Fruit fly (Drosophila melanogaster) whole organism, wandering third instar larva: ENCODE results near the gene CG32023.

Experiments
- CG32264 ChIP-seq: fragments of 200-800 bp; sonication (Bioruptor generic); optimal IDR thresholded peaks from 2 replicates; lab custom pipeline; 2016; ENCODE audit warnings: missing biosample characterization, missing genetic modification characterization
- Dif ChIP-seq: fragments of 200-275, 200-300 bp; sonication (Bioruptor generic); optimal IDR thresholded peaks from 2 replicates; lab custom pipeline; 2018; ENCODE audit warnings: missing biosample characterization, missing genetic modification characterization; ENCODE audit not compliant: partially characterized antibody
- GATAd ChIP-seq: sonication (Bioruptor generic); optimal IDR thresholded peaks from 2 replicates; lab custom pipeline; 2016; ENCODE audit warnings: missing biosample characterization, missing genetic modification characterization
- HLH106 ChIP-seq: fragments of 200-800 bp; optimal IDR thresholded peaks from 3 replicates; lab custom pipeline; 2019; ENCODE audit warnings: missing biosample characterization, mild to moderate bottlenecking, missing genetic modification characterization, moderate library complexity
- Hnf4 ChIP-seq: fragments of 200-800 bp; sonication (Bioruptor generic); optimal IDR thresholded peaks from 2 replicates; lab custom pipeline; 2016; ENCODE audit warnings: missing biosample characterization, mild to moderate bottlenecking, missing genetic modification characterization
- Hr78 ChIP-seq: fragments of >200 bp; optimal IDR thresholded peaks from 2 replicates; lab custom pipeline; 2017; ENCODE audit warnings: missing biosample characterization, missing genetic modification characterization
- Hr83 ChIP-seq: fragments of 200-300 bp; sonication (Bioruptor generic); optimal IDR thresholded peaks from 2 replicates; lab custom pipeline; 2016; ENCODE audit warnings: missing biosample characterization, mild to moderate bottlenecking, missing genetic modification characterization, moderate library complexity; ENCODE audit not compliant: poor library complexity, severe bottlenecking
- N ChIP-seq: fragments of >200 bp; optimal IDR thresholded peaks from 2 replicates; lab custom pipeline; 2018; ENCODE audit warnings: missing biosample characterization, missing external identifiers, missing genetic modification characterization
- Rel ChIP-seq, 2 experiments: fragments of 200-800 bp; sonication (Bioruptor generic) in 1 of 2; optimal IDR thresholded peaks; 2 replicates in 1 of 2; 3 replicates in 1 of 2; lab custom pipeline; 2016 to 2019; ENCODE audit warnings: mild to moderate bottlenecking in 2 of 2, missing biosample characterization in 2 of 2, missing genetic modification characterization in 2 of 2, moderate library complexity in 1 of 2
- br ChIP-seq: fragments of 200-800 bp; sonication (Bioruptor generic); optimal IDR thresholded peaks from 2 replicates; lab custom pipeline; 2016; ENCODE audit warnings: missing biosample characterization, missing genetic modification characterization
- brk ChIP-seq: fragments of 200-800 bp; sonication (Bioruptor generic); optimal IDR thresholded peaks from 2 replicates; lab custom pipeline; 2016; ENCODE audit warnings: missing biosample characterization, mild to moderate bottlenecking, missing genetic modification characterization
- dl ChIP-seq, 2 experiments: fragments of 175-275, 200-275 bp in 1 of 2; fragments of 200-275 bp in 1 of 2; sonication (Bioruptor generic); optimal IDR thresholded peaks; lab custom pipeline; 2018; ENCODE audit warnings: mild to moderate bottlenecking in 2 of 2, missing biosample characterization in 2 of 2, missing genetic modification characterization in 2 of 2, moderate library complexity in 2 of 2; ENCODE audit not compliant: partially characterized antibody in 2 of 2, insufficient read depth in 1 of 2
- ey ChIP-seq: fragments of 200-800 bp; sonication (Bioruptor generic); optimal IDR thresholded peaks from 2 replicates; lab custom pipeline; 2016; ENCODE audit warnings: missing biosample characterization, missing genetic modification characterization
- foxo ChIP-seq, 2 experiments: fragments of 200-800 bp; sonication (Bioruptor generic); optimal IDR thresholded peaks; 2 replicates in 1 of 2; 3 replicates in 1 of 2; lab custom pipeline; 2016 to 2017; ENCODE audit warnings: missing biosample characterization in 2 of 2, missing genetic modification characterization in 2 of 2
- h ChIP-seq: fragments of 200-800 bp; sonication (Bioruptor generic); optimal IDR thresholded peaks from 3 replicates; lab custom pipeline; 2016; ENCODE audit warnings: missing biosample characterization, mild to moderate bottlenecking, missing genetic modification characterization
- jim ChIP-seq: fragments of 175-275, 200-325 bp; sonication (Bioruptor generic); optimal IDR thresholded peaks from 2 replicates; lab custom pipeline; 2016; ENCODE audit warnings: missing biosample characterization, mild to moderate bottlenecking, missing genetic modification characterization
- lola ChIP-seq: fragments of >200 bp; optimal IDR thresholded peaks from 2 replicates; lab custom pipeline; 2017; ENCODE audit warnings: missing biosample characterization, missing genetic modification characterization
- pan ChIP-seq: fragments of >200 bp; optimal IDR thresholded peaks from 2 replicates; lab custom pipeline; 2017
- rgr ChIP-seq: fragments of 200-800 bp; sonication (Bioruptor generic); optimal IDR thresholded peaks from 3 replicates; lab custom pipeline; 2016; ENCODE audit warnings: missing biosample characterization, mild to moderate bottlenecking, missing genetic modification characterization
- sage ChIP-seq: fragments of 200-800 bp; sonication (Bioruptor generic); optimal IDR thresholded peaks from 2 replicates; lab custom pipeline; 2016; ENCODE audit warnings: missing biosample characterization, mild to moderate bottlenecking, missing genetic modification characterization
- sv ChIP-seq: fragments of 200-800 bp; sonication (Bioruptor generic); optimal IDR thresholded peaks from 3 replicates; lab custom pipeline; 2016; ENCODE audit warnings: missing biosample characterization, missing genetic modification characterization
- tai ChIP-seq: sonication (Bioruptor generic); optimal IDR thresholded peaks from 2 replicates; lab custom pipeline; 2016; ENCODE audit warnings: missing biosample characterization, missing genetic modification characterization
- usp ChIP-seq: fragments of >200 bp; optimal IDR thresholded peaks from 2 replicates; lab custom pipeline; 2017; ENCODE audit warnings: missing biosample characterization, missing genetic modification characterization
- woc ChIP-seq: sonication (Bioruptor generic); optimal IDR thresholded peaks from 2 replicates; lab custom pipeline; 2016; ENCODE audit warnings: missing biosample characterization, mild to moderate bottlenecking, missing genetic modification characterization

The CG32023 gene

DNA sequence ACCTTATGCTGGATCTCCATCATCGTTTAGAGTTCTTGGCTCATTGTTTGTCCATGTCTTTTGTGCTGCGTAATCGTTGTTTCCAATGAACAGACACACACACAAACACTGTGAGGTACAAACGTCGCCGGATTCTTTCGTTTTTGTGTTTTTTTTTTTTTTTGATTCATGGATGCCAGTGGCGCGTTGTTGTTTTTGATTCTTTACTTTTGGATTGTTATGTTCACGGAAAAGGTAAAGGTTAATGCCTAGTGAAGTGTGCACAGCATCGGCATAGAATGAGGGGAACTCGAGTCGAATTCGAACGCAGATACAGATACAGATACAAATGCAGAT is 29.5 kb upstream of the CG32023 start:
- no peak for TF ChIP-seq ey (GFP tag; lab: Kevin White, UChicago)
- TF ChIP-seq Hr83 (GFP tag; lab: Kevin White, UChicago) = no peak
- TF ChIP-seq lola (GFP tag; lab: Kevin White, UChicago) = no peak
- TF ChIP-seq dl (GFP tag; optimal IDR thresholded peaks at IDR 0.05; lab: Kevin White, UChicago; ENCODE audit: insufficient read depth in 1 of 2, partially characterized antibody in 2 of 2) = no peak
- TF ChIP-seq Rel (GFP tag; optimal IDR thresholded peaks at IDR 0.05; lab: Kevin White, UChicago) = no peak
- TF ChIP-seq Rel (tag; optimal IDR thresholded peaks at IDR 0.05; lab: Kevin White, UChicago) = no peak
- no peak for TF ChIP-seq sv (GFP tag; lab: Kevin White, UChicago)
- no peak for TF ChIP-seq rgr (GFP tag; lab: Kevin White, UChicago)
- no peak for TF ChIP-seq pan (lab: Kevin White, UChicago)
- TF ChIP-seq usp (GFP tag; lab: Kevin White, UChicago) = no peak
- TF ChIP-seq tai = no peak
- no peak for TF ChIP-seq brk (GFP tag; lab: Kevin White, UChicago)
- TF ChIP-seq, all 38 proteins: peak for 0

DNA sequence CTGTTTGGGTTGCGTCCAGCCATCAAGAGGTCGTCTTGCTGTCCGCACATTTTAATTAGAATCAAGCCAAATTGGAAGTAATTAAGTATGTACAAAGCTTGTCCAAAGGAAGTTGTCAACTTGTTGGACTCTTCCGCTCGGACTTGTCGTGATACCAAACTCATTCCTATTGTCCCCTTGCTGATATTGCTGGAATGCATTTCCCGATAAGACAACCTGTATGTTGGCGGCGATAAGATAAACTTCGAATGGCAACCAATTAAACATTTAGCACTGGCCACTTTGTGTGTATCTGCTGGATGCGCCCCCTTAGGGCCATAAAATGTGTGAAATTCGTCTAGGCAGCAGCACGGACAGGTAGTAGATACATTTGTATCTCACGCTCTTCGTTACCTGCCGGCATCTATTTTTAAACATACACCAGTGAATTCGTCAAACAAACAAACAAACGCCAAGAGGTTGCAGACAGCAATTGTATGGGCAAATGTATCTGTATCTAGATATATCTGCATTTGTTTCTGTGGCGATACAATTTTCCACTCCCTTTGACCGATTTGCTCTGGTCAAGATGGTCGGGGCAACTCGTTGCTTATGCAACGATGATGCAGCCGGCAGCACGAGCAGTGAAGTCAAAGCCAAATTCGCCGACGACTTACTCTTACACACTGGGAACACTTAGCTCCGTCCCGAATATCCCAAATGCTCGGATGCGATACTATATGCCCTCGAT is 28.9 kb upstream of the CG32023 start:
- TF ChIP-seq HLH106 (tag; lab: Kevin White, UChicago) (no peak), brk (GFP tag; lab: Kevin White, UChicago) (no peak), foxo (GFP tag; optimal IDR thresholded peaks at IDR 0.05; lab: Kevin White, UChicago) (no peak), usp (GFP tag; lab: Kevin White, UChicago) (no peak)

DNA sequence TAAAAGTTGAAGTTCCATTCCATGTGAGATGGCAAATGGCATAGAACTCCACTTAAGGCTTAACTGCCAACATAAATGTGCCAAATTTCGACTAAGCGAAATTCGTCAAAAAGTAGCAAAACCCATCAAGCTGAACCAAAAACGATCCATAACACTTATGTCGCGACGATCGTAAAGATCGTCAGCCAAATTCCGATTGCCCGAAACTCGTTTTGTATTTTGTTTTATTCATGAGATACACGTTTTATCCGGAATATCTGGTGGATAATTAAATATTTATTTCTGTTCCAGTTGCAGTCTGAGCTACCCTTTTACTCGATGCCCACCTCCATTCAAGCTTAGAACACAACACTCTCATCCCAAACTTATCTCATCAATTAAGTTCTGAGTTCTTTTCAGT is 27.0 kb upstream of the CG32023 start:
- no peak for TF ChIP-seq sage (GFP tag; lab: Kevin White, UChicago)
- no peak for TF ChIP-seq jim (GFP tag; lab: Kevin White, UChicago)
- TF ChIP-seq Rel (GFP tag; optimal IDR thresholded peaks at IDR 0.05; lab: Kevin White, UChicago) = no peak
- TF ChIP-seq Rel (tag; optimal IDR thresholded peaks at IDR 0.05; lab: Kevin White, UChicago) = no peak
- no peak for TF ChIP-seq woc (GFP tag; lab: Kevin White, UChicago)

DNA sequence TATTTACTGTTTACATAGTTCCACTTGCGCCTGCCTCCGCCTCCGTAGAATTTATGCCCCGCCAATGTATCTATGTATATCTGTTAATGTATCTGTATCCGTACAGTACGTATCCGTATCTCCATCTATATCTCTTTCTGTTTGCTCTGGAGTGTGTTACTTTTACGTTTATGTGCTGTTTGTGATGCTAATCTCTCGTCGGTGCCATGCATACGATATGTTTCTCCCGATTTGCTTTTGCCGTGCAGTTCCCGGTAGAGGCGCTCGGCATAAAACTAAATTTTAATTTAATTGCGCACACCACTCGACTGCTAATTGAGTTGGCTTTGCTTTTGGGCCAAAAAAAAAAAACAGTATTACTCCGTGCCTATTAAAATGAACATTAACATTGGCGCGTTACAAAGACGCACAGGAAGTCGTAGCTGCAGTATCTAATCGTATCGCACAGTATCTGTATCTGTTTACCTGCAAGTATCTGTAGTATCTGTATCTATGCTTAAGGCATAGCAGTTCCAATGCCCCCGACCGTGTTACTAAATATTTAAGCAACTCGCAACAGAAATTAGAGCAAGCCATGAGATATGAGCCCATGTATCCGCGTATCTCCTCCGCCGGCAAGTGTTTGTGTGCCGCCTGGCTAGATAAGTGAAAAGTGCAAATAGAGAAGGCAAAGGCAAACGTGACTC is 26.2 kb upstream of the CG32023 start:
- TF ChIP-seq Hnf4 (GFP tag; lab: Kevin White, UChicago) (no peak), jim (GFP tag; lab: Kevin White, UChicago) (no peak), Dif (GFP tag; lab: Kevin White, UChicago) (no peak), dl (GFP tag; optimal IDR thresholded peaks at IDR 0.05; lab: Kevin White, UChicago; ENCODE audit: insufficient read depth in 1 of 2, partially characterized antibody in 2 of 2) (no peak), GATAd (GFP tag; lab: Kevin White, UChicago) (no peak), br (GFP tag; lab: Kevin White, UChicago) (no peak)

DNA sequence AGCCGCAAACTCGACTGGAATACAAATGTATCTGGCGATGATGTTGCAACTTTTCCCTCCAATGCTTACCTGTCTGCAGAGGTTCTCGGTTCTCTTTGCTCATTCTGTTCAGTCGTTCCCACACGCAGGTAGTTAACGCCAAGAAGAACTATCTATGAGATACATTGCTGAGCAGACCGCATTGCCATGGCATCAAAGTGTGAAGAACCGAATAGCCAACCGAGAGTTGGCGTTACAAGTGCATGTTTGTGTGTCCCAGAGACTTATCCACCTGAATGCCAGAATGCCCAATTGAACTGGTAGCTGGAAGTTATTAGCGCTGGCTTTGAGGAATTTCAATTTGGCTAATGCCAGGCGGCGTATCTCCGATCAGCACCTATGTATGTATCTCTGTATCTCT is 25.6 kb upstream of the CG32023 start:
- TF ChIP-seq h (GFP tag; lab: Kevin White, UChicago) (no peak), woc (GFP tag; lab: Kevin White, UChicago) (no peak), ey (GFP tag; lab: Kevin White, UChicago) (no peak), rgr (GFP tag; lab: Kevin White, UChicago) (no peak), Hr78 (GFP tag; lab: Kevin White, UChicago) (no peak), CG32264 (GFP tag; lab: Kevin White, UChicago) (no peak)

DNA sequence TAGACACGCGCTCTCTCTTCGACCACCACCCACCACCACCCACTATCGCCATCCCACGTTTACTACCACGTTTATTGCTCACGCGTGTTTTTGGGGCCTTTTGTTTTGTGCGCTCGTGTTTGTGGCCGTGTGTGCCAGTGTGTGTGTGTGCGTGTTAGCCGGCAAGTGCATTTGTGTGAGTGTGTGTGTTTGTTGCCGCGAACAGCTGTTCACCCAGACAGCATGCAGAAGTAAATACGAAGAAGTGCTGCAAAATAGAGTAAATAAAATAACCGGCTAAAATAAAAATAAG is 23.8 kb upstream of the CG32023 start:
- TF ChIP-seq N (GFP tag; lab: Kevin White, UChicago) = no peak
